Fruit fly (Drosophila melanogaster) whole organism, embryonic: ENCODE results near the gene PAN3.
A peak's percentile ranks its signal among the peaks of the same experiment; 100 is the strongest.

ENCODE experiments used
- Antp ChIP-seq: fragments of 200-800 bp; sonication (Bioruptor generic); optimal IDR thresholded peaks from 3 replicates; lab custom pipeline; 2016; ENCODE audit warnings: missing biosample characterization, missing genetic modification characterization
- BtbVII ChIP-seq: fragments of 200-800 bp; sonication (Bioruptor generic); optimal IDR thresholded peaks from 3 replicates; lab custom pipeline; 2017; ENCODE audit warnings: missing biosample characterization, mild to moderate bottlenecking, missing genetic modification characterization
- CG11398 ChIP-seq: fragments of 200-800 bp; sonication (Bioruptor generic); optimal IDR thresholded peaks from 2 replicates; lab custom pipeline; 2016; ENCODE audit warnings: missing biosample characterization, missing genetic modification characterization
- CG14441 ChIP-seq: fragments of 200-800 bp; sonication (Bioruptor generic); IDR thresholded peaks from 2 replicates; pipeline ENCODE4 v1.3.6; 2022; ENCODE audit warnings: missing biosample characterization, missing genetic modification characterization
- CG15269 ChIP-seq: fragments of 200-800 bp; sonication (Bioruptor generic); optimal IDR thresholded peaks from 2 replicates; lab custom pipeline; 2018; ENCODE audit warnings: missing biosample characterization, mild to moderate bottlenecking, missing genetic modification characterization, moderate library complexity
- CG15479 ChIP-seq: fragments of 200-800 bp; sonication (Bioruptor generic); optimal IDR thresholded peaks from 3 replicates; lab custom pipeline; 2019; ENCODE audit warnings: missing biosample characterization, mild to moderate bottlenecking, missing genetic modification characterization, moderate library complexity
- CG15601 ChIP-seq: fragments of 200-800 bp; sonication (Bioruptor generic); optimal IDR thresholded peaks from 3 replicates; lab custom pipeline; 2019; ENCODE audit warnings: missing biosample characterization, mild to moderate bottlenecking, missing genetic modification characterization, moderate library complexity
- CG17361 ChIP-seq: fragments of 200-800 bp; sonication (Bioruptor generic); IDR thresholded peaks from 3 replicates; pipeline ENCODE4 v1.3.6; 2022; ENCODE audit warnings: missing biosample characterization, missing genetic modification characterization
- CG18262 ChIP-seq: fragments of 200-800 bp; optimal IDR thresholded peaks from 3 replicates; lab custom pipeline; 2019; ENCODE audit warnings: missing biosample characterization, mild to moderate bottlenecking, missing genetic modification characterization, moderate library complexity
- CG18764 ChIP-seq: fragments of 200-800 bp; sonication (Bioruptor generic); optimal IDR thresholded peaks from 3 replicates; lab custom pipeline; 2016; ENCODE audit warnings: missing biosample characterization, missing genetic modification characterization
- CG2116 ChIP-seq: fragments of 200-800 bp; sonication (Bioruptor generic); optimal IDR thresholded peaks from 3 replicates; lab custom pipeline; 2018; ENCODE audit warnings: missing biosample characterization, mild to moderate bottlenecking, missing genetic modification characterization
- CG2129 ChIP-seq: fragments of 200-800 bp; sonication (Bioruptor generic); IDR thresholded peaks from 2 replicates; pipeline ENCODE4 v1.3.6; 2022; ENCODE audit warnings: missing biosample characterization, missing genetic modification characterization; ENCODE audit not compliant: partially characterized antibody
- CG2199 ChIP-seq: fragments of 200-800 bp; sonication (Bioruptor generic); IDR thresholded peaks from 3 replicates; pipeline ENCODE4 v1.3.6; 2022; ENCODE audit warnings: missing biosample characterization, missing genetic modification characterization
- CG2202 ChIP-seq: fragments of 200-800 bp; sonication (Bioruptor generic); optimal IDR thresholded peaks from 2 replicates; lab custom pipeline; 2018; ENCODE audit warnings: missing biosample characterization, mild to moderate bottlenecking, missing genetic modification characterization
- CG3281 ChIP-seq: fragments of 200-800 bp; sonication (Bioruptor generic); optimal IDR thresholded peaks from 3 replicates; lab custom pipeline; 2017; ENCODE audit warnings: missing biosample characterization, mild to moderate bottlenecking, missing genetic modification characterization
- CG3407 ChIP-seq: fragments of 200-800 bp; sonication (Bioruptor generic); optimal IDR thresholded peaks from 2 replicates; lab custom pipeline; 2018; ENCODE audit warnings: missing biosample characterization, mild to moderate bottlenecking, missing genetic modification characterization
- CG3847 ChIP-seq: fragments of 200-800 bp; sonication (Bioruptor generic); IDR thresholded peaks from 2 replicates; pipeline ENCODE4 v1.3.6; 2022; ENCODE audit warnings: missing biosample characterization, missing genetic modification characterization
- CG6689 ChIP-seq: fragments of 200-800 bp; sonication (Bioruptor generic); IDR thresholded peaks from 2 replicates; pipeline ENCODE4 v1.3.6; 2022; ENCODE audit warnings: missing biosample characterization, missing genetic modification characterization
- CG6791 ChIP-seq: fragments of 200-800 bp; sonication (Bioruptor generic); IDR thresholded peaks from 3 replicates; pipeline ENCODE4 v1.3.6; 2022; ENCODE audit warnings: missing biosample characterization, missing genetic modification characterization; ENCODE audit not compliant: partially characterized antibody
- CG7556 ChIP-seq: fragments of 200-800 bp; sonication (Bioruptor generic); optimal IDR thresholded peaks from 2 replicates; lab custom pipeline; 2017; ENCODE audit warnings: missing biosample characterization, mild to moderate bottlenecking, missing genetic modification characterization
- Deaf1 ChIP-seq: fragments of 200-800 bp; optimal IDR thresholded peaks from 3 replicates; lab custom pipeline; 2019; ENCODE audit warnings: missing biosample characterization, mild to moderate bottlenecking, missing genetic modification characterization, moderate library complexity
- Doc2 ChIP-seq: fragments of 200-800 bp; sonication (Bioruptor generic); IDR thresholded peaks from 2 replicates; pipeline ENCODE4 v1.3.6; 2022; ENCODE audit warnings: missing biosample characterization, missing genetic modification characterization
- Elba2 ChIP-seq: fragments of 200-800 bp; sonication (Bioruptor generic); optimal IDR thresholded peaks from 3 replicates; lab custom pipeline; 2016; ENCODE audit warnings: missing biosample characterization, missing genetic modification characterization
- H15 ChIP-seq: fragments of 200-800 bp; sonication (Bioruptor generic); IDR thresholded peaks from 3 replicates; pipeline ENCODE4 v1.3.6; 2022; ENCODE audit warnings: missing biosample characterization, missing genetic modification characterization
- Max ChIP-seq: fragments of 200-800 bp; sonication (Bioruptor generic); optimal IDR thresholded peaks from 2 replicates; lab custom pipeline; 2016; ENCODE audit warnings: missing biosample characterization, mild to moderate bottlenecking, missing genetic modification characterization
- Oaz ChIP-seq: fragments of 200-800 bp; sonication (Bioruptor generic); IDR thresholded peaks from 2 replicates; pipeline ENCODE4 v1.3.6; 2022; ENCODE audit warnings: missing biosample characterization, missing genetic modification characterization
- Pdp1 ChIP-seq, 2 experiments: fragments of 200-800 bp; sonication (Bioruptor generic); optimal IDR thresholded peaks; 3 replicates each; lab custom pipeline; 2016; ENCODE audit warnings: missing biosample characterization in 2 of 2, missing genetic modification characterization in 2 of 2, mild to moderate bottlenecking in 1 of 2, moderate library complexity in 1 of 2
- Rx ChIP-seq: fragments of 200-800 bp; sonication (Bioruptor generic); IDR thresholded peaks from 2 replicates; pipeline ENCODE4 v1.3.6; 2022; ENCODE audit warnings: missing biosample characterization, missing genetic modification characterization
- Ssrp ChIP-seq: fragments of 200-800 bp; sonication (Bioruptor generic); optimal IDR thresholded peaks from 2 replicates; lab custom pipeline; 2018; ENCODE audit warnings: missing biosample characterization, mild to moderate bottlenecking, missing genetic modification characterization, moderate library complexity
- ac ChIP-seq: fragments of 200-800 bp; sonication (Bioruptor generic); optimal IDR thresholded peaks from 3 replicates; lab custom pipeline; 2017; ENCODE audit warnings: missing biosample characterization, mild to moderate bottlenecking, missing genetic modification characterization
- al ChIP-seq: fragments of 200-800 bp; sonication (Bioruptor generic); IDR thresholded peaks from 2 replicates; pipeline ENCODE4 v1.3.6; 2022; ENCODE audit warnings: missing biosample characterization, missing genetic modification characterization
- ato ChIP-seq: fragments of 200-800 bp; sonication (Bioruptor generic); IDR thresholded peaks from 2 replicates; pipeline ENCODE4 v1.3.6; 2022; ENCODE audit warnings: missing biosample characterization, missing genetic modification characterization; ENCODE audit not compliant: partially characterized antibody
- cas ChIP-seq: fragments of 200-800 bp; sonication (Bioruptor generic); IDR thresholded peaks from 2 replicates; pipeline ENCODE4 v1.3.6; 2022; ENCODE audit warnings: missing biosample characterization, missing genetic modification characterization
- disco-r ChIP-seq: fragments of 200-800 bp; sonication (Bioruptor generic); optimal IDR thresholded peaks from 2 replicates; lab custom pipeline; 2016; ENCODE audit warnings: missing biosample characterization, missing genetic modification characterization
- dm ChIP-seq: fragments of 200-800 bp; sonication (Bioruptor generic); optimal IDR thresholded peaks from 3 replicates; lab custom pipeline; 2016; ENCODE audit warnings: missing biosample characterization, missing genetic modification characterization
- dmrt99B ChIP-seq: fragments of 200-800 bp; sonication (Bioruptor generic); optimal IDR thresholded peaks from 2 replicates; lab custom pipeline; 2018; ENCODE audit warnings: missing biosample characterization, mild to moderate bottlenecking, missing genetic modification characterization, moderate library complexity
- h ChIP-seq: fragments of >200 bp; optimal IDR thresholded peaks from 2 replicates; lab custom pipeline; 2017
- jing ChIP-seq: fragments of 200-800 bp; sonication (Bioruptor generic); optimal IDR thresholded peaks from 2 replicates; lab custom pipeline; 2018; ENCODE audit warnings: missing biosample characterization, mild to moderate bottlenecking, missing genetic modification characterization
- ken ChIP-seq: fragments of 200-800 bp; sonication (Bioruptor generic); IDR thresholded peaks from 3 replicates; pipeline ENCODE4 v1.3.6; 2022; ENCODE audit warnings: missing biosample characterization, missing genetic modification characterization
- lilli ChIP-seq: fragments of 200-800 bp; sonication (Bioruptor generic); optimal IDR thresholded peaks from 3 replicates; lab custom pipeline; 2016; ENCODE audit warnings: missing biosample characterization, missing genetic modification characterization
- lov ChIP-seq, 2 experiments: fragments of 200-800 bp in 1 of 2; fragments of >200 bp in 1 of 2; sonication (Bioruptor generic) in 1 of 2; IDR thresholded peaks in 1 of 2; optimal IDR thresholded peaks in 1 of 2; 2 replicates in 1 of 2; 3 replicates in 1 of 2; pipeline versions ENCODE4 v1.3.6 to Lab custom; 2017 to 2022; ENCODE audit warnings: missing biosample characterization in 1 of 2, missing genetic modification characterization in 1 of 2
- odd ChIP-seq: fragments of 200-800 bp; sonication (Bioruptor generic); optimal IDR thresholded peaks from 2 replicates; lab custom pipeline; 2017; ENCODE audit warnings: missing biosample characterization, mild to moderate bottlenecking, missing genetic modification characterization
- org-1 ChIP-seq: fragments of 200-800 bp; sonication (Bioruptor generic); optimal IDR thresholded peaks from 2 replicates; lab custom pipeline; 2017; ENCODE audit warnings: missing biosample characterization, missing genetic modification characterization
- run ChIP-seq: fragments of 200-800 bp; sonication (Bioruptor generic); optimal IDR thresholded peaks from 3 replicates; lab custom pipeline; 2018; ENCODE audit warnings: missing biosample characterization, mild to moderate bottlenecking, missing genetic modification characterization
- sc ChIP-seq, 3 experiments: fragments of >200 bp in 2 of 3; fragments of 200-800 bp in 1 of 3; sonication (Bioruptor generic) in 1 of 3; optimal IDR thresholded peaks; 2 replicates in 2 of 3; 3 replicates in 1 of 3; lab custom pipeline; 2017; ENCODE audit warnings: mild to moderate bottlenecking in 1 of 3, missing biosample characterization in 1 of 3, missing genetic modification characterization in 1 of 3, missing genetic modification reagents in 1 of 3
- sens ChIP-seq: fragments of 200-800 bp; sonication (Bioruptor generic); peaks from one replicate; lab custom pipeline; 2016; ENCODE audit warnings: missing biosample characterization, missing genetic modification characterization
- tgo ChIP-seq: fragments of 200-800 bp; sonication (Bioruptor generic); IDR thresholded peaks from 3 replicates; pipeline ENCODE4 v1.3.6; 2022; ENCODE audit warnings: missing biosample characterization, missing genetic modification characterization
- tna ChIP-seq: fragments of 200-800 bp; sonication (Bioruptor generic); IDR thresholded peaks from 2 replicates; pipeline ENCODE4 v1.3.6; 2022; ENCODE audit warnings: missing biosample characterization, missing genetic modification characterization; ENCODE audit not compliant: partially characterized antibody

PAN3 gene

DNA sequence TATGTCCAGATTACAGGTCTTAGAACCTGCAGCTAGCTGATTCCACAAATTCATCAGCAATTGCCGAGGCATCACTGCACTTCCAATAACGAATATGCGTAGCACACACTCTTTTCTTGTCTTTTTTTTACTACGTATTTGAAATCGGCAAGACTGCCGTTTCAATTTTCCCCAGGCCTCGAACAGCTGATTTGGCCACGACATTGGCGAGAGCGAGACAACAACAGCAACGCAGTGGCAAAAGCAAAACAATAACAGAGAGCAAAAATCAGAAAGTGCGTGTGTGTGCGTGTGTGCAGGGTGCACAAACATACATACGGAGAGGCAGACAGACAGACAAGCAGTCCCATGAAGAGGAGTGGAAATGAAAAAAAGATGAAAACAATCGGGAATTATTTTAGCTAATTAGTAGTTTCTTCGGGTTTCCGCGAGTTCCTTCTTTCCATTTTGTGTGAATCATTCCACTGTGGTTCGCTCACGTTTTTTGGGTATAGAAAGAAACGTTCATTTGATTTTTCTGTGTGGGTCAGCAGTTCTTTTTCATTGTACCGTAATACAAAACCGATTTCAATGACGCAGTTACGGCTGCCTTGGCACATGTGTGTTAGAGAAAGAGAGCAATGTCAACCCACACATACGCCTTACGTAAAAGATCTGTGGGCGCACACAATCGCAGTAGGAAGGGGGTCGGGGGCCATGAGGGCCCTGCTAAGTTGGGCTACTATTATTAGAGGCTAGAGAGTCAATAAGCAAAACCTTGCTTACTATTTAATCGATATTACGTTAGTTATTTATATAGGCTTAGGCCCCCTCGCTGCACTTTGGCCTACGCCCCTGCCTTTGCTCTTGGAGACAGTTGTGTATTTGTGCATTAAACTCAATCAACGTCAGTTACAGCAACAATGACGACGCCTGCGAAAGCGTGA lies 10.6 kb upstream of the PAN3 start (continued):
- TF ChIP-seq Deaf1 (tag; lab: Kevin White, UChicago) = peak; percentile 79
- peak; percentile 96 for TF ChIP-seq CG3407
- TF ChIP-seq Pdp1 (GFP tag; optimal IDR thresholded peaks at IDR 0.05; lab: Kevin White, UChicago) = peak; percentile 99
- TF ChIP-seq CG2129 = no peak
- peak; percentile 99 for TF ChIP-seq H15 (GFP tag; lab: Robert Waterston, UW)
- peak; percentile 99 for TF ChIP-seq lilli (GFP tag; lab: Kevin White, UChicago)
- peak; percentile 97 for TF ChIP-seq cas (GFP tag; lab: Robert Waterston, UW)
- TF ChIP-seq CG18764 (GFP tag; lab: Kevin White, UChicago) = peak; percentile 96
- TF ChIP-seq CG14441 = peak; percentile 99
- peak; percentile 97 for TF ChIP-seq dm (GFP tag; lab: Kevin White, UChicago)
- no peak for TF ChIP-seq sc (optimal IDR thresholded peaks at IDR 0.05; lab: Kevin White, UChicago)
- TF ChIP-seq sc (GFP tag; optimal IDR thresholded peaks at IDR 0.05; lab: Kevin White, UChicago) = peak; percentile 97
- peak; percentile 97 for TF ChIP-seq CG17361 (GFP tag; lab: Robert Waterston, UW)
- peak; percentile 100 for TF ChIP-seq sens (GFP tag; lab: Kevin White, UChicago)
- peak; percentile 97 for TF ChIP-seq Ssrp (tag; lab: Kevin White, UChicago)
- peak; percentile 97 for TF ChIP-seq CG7556
- TF ChIP-seq org-1 (GFP tag; lab: Kevin White, UChicago) = peak; percentile 99
- peak; percentile 97 for TF ChIP-seq BtbVII (GFP tag; lab: Kevin White, UChicago)
- peak; percentile 99 for TF ChIP-seq tgo (GFP tag; lab: Robert Waterston, UW)
- peak; percentile 98 for TF ChIP-seq dmrt99B (tag; lab: Kevin White, UChicago)
- no peak for TF ChIP-seq lov (optimal IDR thresholded peaks at IDR 0.05; lab: Kevin White, UChicago)
- peak; percentile 99 for TF ChIP-seq lov (GFP tag; IDR thresholded peaks at IDR 0.05; lab: Robert Waterston, UW)
- peak; percentile 98 for TF ChIP-seq CG3281 (GFP tag; lab: Kevin White, UChicago)
- peak; percentile 97 for TF ChIP-seq CG18262
- TF ChIP-seq CG15479 = peak; percentile 6
- TF ChIP-seq run (tag; lab: Kevin White, UChicago) = peak; percentile 85
- peak; percentile 98 for TF ChIP-seq Doc2 (GFP tag; lab: Robert Waterston, UW)
- TF ChIP-seq Max (GFP tag; lab: Kevin White, UChicago) = peak; percentile 96
- peak; percentile 93 for TF ChIP-seq CG2202 (tag; lab: Kevin White, UChicago)
- TF ChIP-seq odd (GFP tag; lab: Kevin White, UChicago) = peak; percentile 94
- peak; percentile 80 for TF ChIP-seq CG2116 (GFP tag; lab: Kevin White, UChicago)
- no peak for TF ChIP-seq ato (GFP tag; lab: Robert Waterston, UW)
- TF ChIP-seq Oaz (GFP tag; lab: Robert Waterston, UW) = peak; percentile 98
- TF ChIP-seq jing (GFP tag; lab: Kevin White, UChicago) = peak; percentile 98
- peak; percentile 99 for TF ChIP-seq CG3847 (GFP tag; lab: Robert Waterston, UW)
- TF ChIP-seq CG6689 (GFP tag; lab: Robert Waterston, UW) = peak; percentile 99
- peak; percentile 99 for TF ChIP-seq al (GFP tag; lab: Robert Waterston, UW)
- TF ChIP-seq CG6791 (GFP tag; lab: Robert Waterston, UW) = no peak
- TF ChIP-seq Rx (GFP tag; lab: Robert Waterston, UW) = peak; percentile 99
- no peak for TF ChIP-seq tna (GFP tag; lab: Robert Waterston, UW)
- TF ChIP-seq CG15601 (tag; lab: Kevin White, UChicago) = peak; percentile 91
- TF ChIP-seq Antp = peak; percentile 99
- TF ChIP-seq disco-r (GFP tag; lab: Kevin White, UChicago) = peak; percentile 96
- peak; percentile 98 for TF ChIP-seq CG15269 (tag; lab: Kevin White, UChicago)
- TF ChIP-seq CG2199 (GFP tag; lab: Robert Waterston, UW) = peak; percentile 99
- peak; percentile 88 for TF ChIP-seq Elba2 (GFP tag; lab: Kevin White, UChicago)
- peak; percentile 94 for TF ChIP-seq ac (GFP tag; lab: Kevin White, UChicago)
- peak; percentile 98 for TF ChIP-seq CG11398
- peak; percentile 100 for TF ChIP-seq ken
- no peak for TF ChIP-seq h (lab: Kevin White, UChicago)
